Worm (Caenorhabditis elegans): Measurements from ENCODE around the gene pas-1.

ce11 chrV:14419855-14420254, 2.6 kb downstream of the pas-1 start:
- TF ChIP-seq ama-1 (optimal IDR thresholded peaks at IDR 0.05) (no peak), ahr-1 (tag; optimal IDR thresholded peaks at IDR 0.05) (no peak), dmd-4 (tag; optimal IDR thresholded peaks at IDR 0.05; ENCODE audit: borderline replicate concordance) (no peak), tbx-2 (tag; optimal IDR thresholded peaks at IDR 0.05) (no peak)

All from whole organism, late embryonic.